Fruit fly (Drosophila melanogaster): ENCODE results near the gene bond.

The bond gene

DNA sequence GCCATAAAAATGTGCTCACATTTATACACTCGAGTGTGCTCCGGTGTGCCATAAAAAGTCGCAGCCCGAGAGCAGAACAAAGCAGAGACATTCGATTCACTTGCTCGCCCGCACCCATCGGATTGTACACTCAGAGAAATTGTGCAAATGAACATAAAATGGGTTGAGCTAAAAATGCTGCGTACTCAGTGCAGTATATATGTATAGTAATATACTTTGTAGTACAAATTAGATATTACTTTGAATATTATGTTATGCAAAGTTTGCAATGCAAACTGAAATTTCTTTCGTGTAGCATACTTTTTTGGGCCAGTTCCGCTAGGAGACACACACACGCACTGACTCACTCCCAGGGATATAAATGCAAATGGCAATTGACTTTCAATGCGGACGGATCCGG, 46.9 kb upstream of the bond start (continued):
- TF ChIP-seq Stat92E (GFP tag; optimal IDR thresholded peaks at IDR 0.05) (no peak), sima (GFP tag; optimal IDR thresholded peaks at IDR 0.05) (no peak), CG13894 (tag; optimal IDR thresholded peaks at IDR 0.05) (peak; percentile 48), Hand (GFP tag; optimal IDR thresholded peaks at IDR 0.05) (peak; percentile 3), CG6654 (GFP tag; optimal IDR thresholded peaks at IDR 0.05) (no peak), sd (tag; optimal IDR thresholded peaks at IDR 0.05) (no peak), Bdp1 (GFP tag; optimal IDR thresholded peaks at IDR 0.05) (no peak), Ptx1 (GFP tag; IDR thresholded peaks at IDR 0.05) (no peak), seq (GFP tag; IDR thresholded peaks at IDR 0.05) (no peak), tll (GFP tag; optimal IDR thresholded peaks at IDR 0.05) (no peak), Fer1 (GFP tag; optimal IDR thresholded peaks at IDR 0.05) (peak; percentile 49), Sin3A (optimal IDR thresholded peaks at IDR 0.05) (no peak), ssp (GFP tag; IDR thresholded peaks at IDR 0.05) (no peak), pho (GFP tag; optimal IDR thresholded peaks at IDR 0.05) (peak; percentile 14), caup (GFP tag; optimal IDR thresholded peaks at IDR 0.05; ENCODE audit: severe bottlenecking) (peak; percentile 30), en (GFP tag; optimal IDR thresholded peaks at IDR 0.05) (no peak), hkb (optimal IDR thresholded peaks at IDR 0.05) (no peak), hkb (GFP tag; IDR thresholded peaks at IDR 0.05) (no peak), CG13624 (GFP tag; optimal IDR thresholded peaks at IDR 0.05) (no peak), cad (GFP tag; optimal IDR thresholded peaks at IDR 0.05) (no peak), CG15269 (tag; optimal IDR thresholded peaks at IDR 0.05) (peak; percentile 19), run (tag; optimal IDR thresholded peaks at IDR 0.05) (no peak), MESR4 (GFP tag; optimal IDR thresholded peaks at IDR 0.05) (no peak), Hr39 (optimal IDR thresholded peaks at IDR 0.05) (no peak), CG15514 (GFP tag; optimal IDR thresholded peaks at IDR 0.05) (peak; percentile 17), CG17359 (tag; optimal IDR thresholded peaks at IDR 0.05) (peak; percentile 7), PHDP (tag; optimal IDR thresholded peaks at IDR 0.05) (peak; percentile 24), CG17361 (GFP tag; IDR thresholded peaks at IDR 0.05) (no peak), Hmr (GFP tag; optimal IDR thresholded peaks at IDR 0.05) (peak; percentile 61), CG2678 (tag; optimal IDR thresholded peaks at IDR 0.05) (peak; percentile 43), nau (GFP tag; optimal IDR thresholded peaks at IDR 0.05) (no peak), btn (GFP tag; optimal IDR thresholded peaks at IDR 0.05) (no peak), Drgx (GFP tag; IDR thresholded peaks at IDR 0.05) (no peak), salm (tag; optimal IDR thresholded peaks at IDR 0.05) (no peak), pita (GFP tag; optimal IDR thresholded peaks at IDR 0.05) (no peak), sug (tag; optimal IDR thresholded peaks at IDR 0.05) (no peak), Ssrp (tag; optimal IDR thresholded peaks at IDR 0.05) (no peak), CG7745 (tag; optimal IDR thresholded peaks at IDR 0.05) (no peak), pros (GFP tag; optimal IDR thresholded peaks at IDR 0.05) (no peak), CG4707 (GFP tag; optimal IDR thresholded peaks at IDR 0.05) (no peak), fu2 (GFP tag; optimal IDR thresholded peaks at IDR 0.05) (no peak), CG10147 (GFP tag; optimal IDR thresholded peaks at IDR 0.05) (peak; percentile 17), sob (GFP tag; IDR thresholded peaks at IDR 0.05) (peak; percentile 49; the same call in 1 of the 2 replicates), gcm2 (GFP tag; optimal IDR thresholded peaks at IDR 0.05) (no peak), CG3281 (GFP tag; optimal IDR thresholded peaks at IDR 0.05) (peak; percentile 22), Tbp (GFP tag; optimal IDR thresholded peaks at IDR 0.05) (no peak), CG16815 (GFP tag; optimal IDR thresholded peaks at IDR 0.05) (no peak), Xbp1 (GFP tag; optimal IDR thresholded peaks at IDR 0.05) (no peak), CG7839 (tag; optimal IDR thresholded peaks at IDR 0.05) (peak; percentile 34), grau (tag; optimal IDR thresholded peaks at IDR 0.05) (peak; percentile 37), ap (GFP tag; IDR thresholded peaks at IDR 0.05) (no peak), CG17912 (GFP tag; optimal IDR thresholded peaks at IDR 0.05) (no peak)

All from whole organism, embryonic.